Fruit fly (Drosophila melanogaster) whole organism, prepupa: ENCODE data around the gene dsf.

Source experiments
- Blimp-1 ChIP-seq: fragments of 200-800 bp; sonication (Bioruptor generic); optimal IDR thresholded peaks from 3 replicates; lab custom pipeline; 2017; ENCODE audit warnings: missing biosample characterization, missing genetic modification characterization, mild to moderate bottlenecking, moderate library complexity, missing genetic modification reagents
- CG10631 ChIP-seq: fragments of 200-800 bp; sonication (Bioruptor generic); optimal IDR thresholded peaks from 2 replicates; lab custom pipeline; 2016; ENCODE audit warnings: missing biosample characterization, missing genetic modification characterization
- CG15336 ChIP-seq: fragments of 200-800 bp; sonication (Bioruptor generic); IDR thresholded peaks from 2 replicates; pipeline ENCODE4 v1.3.6; 2022; ENCODE audit warnings: missing biosample characterization, missing genetic modification characterization
- CG3919 ChIP-seq: fragments of 200-800 bp; sonication (Bioruptor generic); optimal IDR thresholded peaks from 3 replicates; lab custom pipeline; 2016; ENCODE audit warnings: missing biosample characterization, missing genetic modification characterization
- CG7368 ChIP-seq: fragments of 200-800 bp; sonication (Bioruptor generic); optimal IDR thresholded peaks from 3 replicates; lab custom pipeline; 2016; ENCODE audit warnings: missing biosample characterization, missing genetic modification characterization
- Eip75B ChIP-seq: fragments of 200-800 bp; sonication (Bioruptor generic); optimal IDR thresholded peaks from 3 replicates; lab custom pipeline; 2016; ENCODE audit warnings: missing biosample characterization, missing genetic modification characterization
- Eip78C ChIP-seq: fragments of 200-800 bp; sonication (Bioruptor generic); peaks from one replicate; lab custom pipeline; 2016; ENCODE audit warnings: missing biosample characterization, missing genetic modification characterization
- OdsH ChIP-seq: fragments of 200-800 bp; sonication (Bioruptor generic); optimal IDR thresholded peaks from 3 replicates; lab custom pipeline; 2016; ENCODE audit warnings: missing biosample characterization, missing genetic modification characterization
- Smox ChIP-seq: fragments of 200-800 bp; sonication (Bioruptor generic); optimal IDR thresholded peaks from 3 replicates; lab custom pipeline; 2016; ENCODE audit warnings: missing biosample characterization, missing genetic modification characterization
- Sox102F ChIP-seq: fragments of 200-800 bp; sonication (Bioruptor generic); optimal IDR thresholded peaks from 2 replicates; lab custom pipeline; 2016; ENCODE audit warnings: missing biosample characterization, mild to moderate bottlenecking, missing genetic modification characterization
- fkh ChIP-seq: fragments of 200-800 bp; sonication (Bioruptor generic); optimal IDR thresholded peaks from 3 replicates; lab custom pipeline; 2017; ENCODE audit warnings: missing biosample characterization, mild to moderate bottlenecking, missing genetic modification characterization, moderate library complexity
- net ChIP-seq: fragments of 200-800 bp; sonication (Bioruptor generic); optimal IDR thresholded peaks from 3 replicates; lab custom pipeline; 2016; ENCODE audit warnings: missing biosample characterization, missing genetic modification characterization

DNA sequence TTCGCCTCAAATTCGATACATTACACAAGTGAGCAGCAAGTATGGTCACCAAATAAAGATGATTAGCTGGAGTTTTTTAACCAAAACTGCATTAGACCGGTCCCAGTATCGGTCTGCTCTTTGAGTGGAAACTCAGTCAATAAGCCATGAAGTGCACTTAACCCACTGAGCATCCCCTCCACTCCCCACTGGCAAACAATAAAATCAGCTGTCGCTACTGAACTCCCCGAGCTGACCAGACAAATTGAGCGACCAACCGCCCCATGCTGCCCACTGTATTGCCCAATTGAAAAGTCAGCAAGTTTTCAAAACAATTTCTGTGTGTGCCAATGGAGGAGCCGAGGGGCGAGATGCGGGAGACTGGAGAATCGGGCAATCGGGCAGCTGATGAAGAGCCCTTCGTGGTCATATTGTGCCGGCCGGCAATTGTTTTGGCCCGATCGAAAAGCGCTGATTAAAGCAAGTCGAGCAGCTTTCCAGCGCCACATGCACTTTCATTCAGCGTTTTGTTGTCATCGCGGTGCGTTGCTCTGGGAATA lies 26.5 kb upstream of the dsf start:
- no peak for TF ChIP-seq CG15336 (GFP tag; lab: Robert Waterston, UW)
- no peak for TF ChIP-seq CG7368 (GFP tag; lab: Kevin White, UChicago)
- no peak for TF ChIP-seq OdsH
- peak; percentile 23 for TF ChIP-seq Eip78C (GFP tag; lab: Kevin White, UChicago)
- no peak for TF ChIP-seq fkh (GFP tag; lab: Kevin White, UChicago)
- no peak for TF ChIP-seq Eip75B (GFP tag; lab: Kevin White, UChicago)
- no peak for TF ChIP-seq CG10631 (GFP tag; lab: Kevin White, UChicago)
- TF ChIP-seq Blimp-1, result peak; percentile 11
- TF ChIP-seq net (GFP tag; lab: Kevin White, UChicago), result no peak
- no peak for TF ChIP-seq Smox (GFP tag; lab: Kevin White, UChicago)
- no peak for TF ChIP-seq Sox102F (GFP tag; lab: Kevin White, UChicago)
- TF ChIP-seq CG3919 (GFP tag; lab: Kevin White, UChicago), result no peak
